Worm (Caenorhabditis elegans): Measurements from ENCODE around the gene zipt-2.3.

Gene zipt-2.3

ce11 chrII:13725793-13726192 is 10.1 kb upstream of the zipt-2.3 start, which contains the start of the genes Y54G9A.7 and bub-3 (continued):
- TF ChIP-seq akir-1 (GFP tag; optimal IDR thresholded peaks at IDR 0.05) (no peak), T07F8.4 (tag; optimal IDR thresholded peaks at IDR 0.05) (no peak), tbx-9 (tag; optimal IDR thresholded peaks at IDR 0.05; ENCODE audit: borderline replicate concordance) (no peak), ceh-58 (GFP tag; IDR thresholded peaks at IDR 0.05) (no peak), nfya-2 (GFP tag; IDR thresholded peaks at IDR 0.05) (no peak), madf-6 (GFP tag; IDR thresholded peaks at IDR 0.05) (peak; percentile 97), ztf-3 (GFP tag; optimal IDR thresholded peaks at IDR 0.05) (no peak), C06A6.2 (GFP tag; conservative IDR thresholded peaks at IDR 0.05) (no peak), ceh-91 (GFP tag; IDR thresholded peaks at IDR 0.05) (peak; percentile 88), ceh-40 (GFP tag; IDR thresholded peaks at IDR 0.05) (no peak), zim-3 (tag; optimal IDR thresholded peaks at IDR 0.05) (no peak), bed-2 (GFP tag; IDR thresholded peaks at IDR 0.05) (no peak), ztf-6 (GFP tag; IDR thresholded peaks at IDR 0.05) (no peak), F37B4.10 (GFP tag; IDR thresholded peaks at IDR 0.05) (no peak), repo-1 (tag; optimal IDR thresholded peaks at IDR 0.05) (no peak), F57A8.1 (GFP tag; optimal IDR thresholded peaks at IDR 0.05) (no peak), mcd-1 (GFP tag; IDR thresholded peaks at IDR 0.05) (peak; percentile 61), ceh-100 (GFP tag; IDR thresholded peaks at IDR 0.05) (peak; percentile 71), lin-26 (GFP tag; IDR thresholded peaks at IDR 0.05) (no peak), Y53F4B.3 (GFP tag; IDR thresholded peaks at IDR 0.05) (no peak), ztf-26 (tag; optimal IDR thresholded peaks at IDR 0.05) (no peak), unc-130 (GFP tag; optimal IDR thresholded peaks at IDR 0.05) (no peak), hlh-26 (GFP tag; conservative IDR thresholded peaks at IDR 0.05) (no peak), ccch-3 (GFP tag; optimal IDR thresholded peaks at IDR 0.05) (no peak), sdz-38 (tag; optimal IDR thresholded peaks at IDR 0.05) (no peak), sea-2 (GFP tag; IDR thresholded peaks at IDR 0.05) (no peak), Y79H2A.3 (GFP tag; conservative IDR thresholded peaks at IDR 0.05) (no peak), nhr-27 (tag; optimal IDR thresholded peaks at IDR 0.05) (no peak), egrh-3 (GFP tag; IDR thresholded peaks at IDR 0.05) (no peak), fkh-3 (tag; optimal IDR thresholded peaks at IDR 0.05) (no peak), ztf-25 (GFP tag; IDR thresholded peaks at IDR 0.05) (no peak), dpl-1 (GFP tag; optimal IDR thresholded peaks at IDR 0.05) (peak; percentile 78), lag-1 (GFP tag; IDR thresholded peaks at IDR 0.05) (no peak), Y95B8A.8 (GFP tag; IDR thresholded peaks at IDR 0.05) (no peak), F39B2.1 (GFP tag; IDR thresholded peaks at IDR 0.05) (no peak), C17E4.6 (GFP tag; IDR thresholded peaks at IDR 0.05) (no peak), hmg-20 (GFP tag; IDR thresholded peaks at IDR 0.05) (no peak), ztf-22 (GFP tag; optimal IDR thresholded peaks at IDR 0.05) (no peak), rcor-1 (GFP tag; IDR thresholded peaks at IDR 0.05) (peak; percentile 66), mes-4 (tag; optimal IDR thresholded peaks at IDR 0.05) (no peak), ets-4 (GFP tag; optimal IDR thresholded peaks at IDR 0.05) (no peak), let-526 (GFP tag; IDR thresholded peaks at IDR 0.05) (no peak), sptf-2 (GFP tag; optimal IDR thresholded peaks at IDR 0.05) (no peak), snpc-1.1 (tag; optimal IDR thresholded peaks at IDR 0.05; ENCODE audit: insufficient read depth) (peak; percentile 35), hlh-12 (tag; optimal IDR thresholded peaks at IDR 0.05) (no peak), aptf-2 (GFP tag; conservative IDR thresholded peaks at IDR 0.05) (peak; percentile 70; the same call in 1 of the 2 replicates), Y56A3A.18 (GFP tag; IDR thresholded peaks at IDR 0.05) (no peak), somi-1 (GFP tag; optimal IDR thresholded peaks at IDR 0.05) (no peak), mxl-1 (tag; optimal IDR thresholded peaks at IDR 0.05) (no peak), snpc-4 (GFP tag; optimal IDR thresholded peaks at IDR 0.05) (no peak), snpc-4 (tag; optimal IDR thresholded peaks at IDR 0.05) (peak in 1 of 4 experiments; percentile 46)
